Worm (Caenorhabditis elegans) whole organism, L1 larva: ENCODE measurements around the gene gln-2.

ENCODE experiments used
- C04F5.9 ChIP-seq: sonication (generic microtip); optimal IDR thresholded peaks from 2 replicates; lab custom pipeline; 2016; ENCODE audit warnings: missing genetic modification characterization, missing compliant biosample characterization
- C16A3.4 ChIP-seq: fragments of 150-350 bp; optimal IDR thresholded peaks from 2 replicates; lab custom pipeline; 2014; ENCODE audit warnings: missing biosample characterization, missing genetic modification characterization
- C34B4.2 ChIP-seq: sonication (generic microtip); optimal IDR thresholded peaks from 2 replicates; lab custom pipeline; 2017; ENCODE audit warnings: mild to moderate bottlenecking, missing genetic modification characterization, missing compliant biosample characterization
- Y116A8C.19 ChIP-seq: sonication (generic microtip); optimal IDR thresholded peaks from 2 replicates; lab custom pipeline; 2016; ENCODE audit warnings: missing compliant biosample characterization, missing genetic modification characterization, borderline replicate concordance
- alr-1 ChIP-seq: fragments of 200-800 bp; sonication (Bioruptor generic); optimal IDR thresholded peaks from 2 replicates; lab custom pipeline; 2018; ENCODE audit warnings: borderline replicate concordance, mild to moderate bottlenecking, missing genetic modification characterization, missing compliant biosample characterization
- aly-2 ChIP-seq: fragments of 150-350 bp; optimal IDR thresholded peaks from 2 replicates; lab custom pipeline; 2014; ENCODE audit warnings: missing biosample characterization, missing genetic modification characterization
- blmp-1 ChIP-seq: fragments of 150-350 bp; optimal IDR thresholded peaks from 2 replicates; lab custom pipeline; 2014; ENCODE audit warnings: missing biosample characterization, missing genetic modification characterization
- ceh-63 ChIP-seq: fragments of 200-800 bp; sonication (Bioruptor generic); optimal IDR thresholded peaks from 2 replicates; lab custom pipeline; 2018; ENCODE audit warnings: mild to moderate bottlenecking, missing genetic modification characterization, missing compliant biosample characterization
- ceh-88 ChIP-seq: fragments of 200-800 bp; sonication (Bioruptor generic); IDR thresholded peaks from 2 replicates; pipeline ENCODE4 v1.3.6; 2022; ENCODE audit warnings: missing genetic modification characterization, missing compliant biosample characterization
- ceh-90 ChIP-seq: sonication (generic microtip); optimal IDR thresholded peaks from 2 replicates; lab custom pipeline; 2016; ENCODE audit warnings: missing genetic modification characterization, missing compliant biosample characterization
- dsc-1 ChIP-seq: sonication (generic microtip); optimal IDR thresholded peaks from 2 replicates; lab custom pipeline; 2016; ENCODE audit warnings: mild to moderate bottlenecking, missing genetic modification characterization, missing compliant biosample characterization
- efl-3 ChIP-seq: fragments of 200-800 bp; sonication (Bioruptor generic); optimal IDR thresholded peaks from 2 replicates; lab custom pipeline; 2018; ENCODE audit warnings: mild to moderate bottlenecking, missing genetic modification characterization, missing compliant biosample characterization
- elt-3 ChIP-seq, 6 experiments: fragments of 150-350 bp in 1 of 6; sonication (generic microtip); optimal IDR thresholded peaks; 2 replicates each; lab custom pipeline; 2017 to 2018; ENCODE audit warnings: missing biosample characterization in 6 of 6, missing genetic modification characterization in 6 of 6, inconsistent platforms in 1 of 6
- ets-5 ChIP-seq: fragments of 200-800 bp; sonication (Bioruptor generic); IDR thresholded peaks from 2 replicates; pipeline ENCODE4 v1.3.6; 2022; ENCODE audit warnings: missing genetic modification characterization, missing compliant biosample characterization
- fkh-4 ChIP-seq: sonication (generic microtip); optimal IDR thresholded peaks from 2 replicates; lab custom pipeline; 2016; ENCODE audit warnings: missing compliant biosample characterization, missing genetic modification characterization, borderline replicate concordance
- fos-1 ChIP-seq: fragments of 150-350 bp; optimal IDR thresholded peaks from 2 replicates; lab custom pipeline; 2014; ENCODE audit warnings: missing biosample characterization, missing genetic modification characterization
- grh-1 ChIP-seq: fragments of 200-800 bp; sonication (Bioruptor generic); IDR thresholded peaks from 2 replicates; pipeline ENCODE4 v1.3.6; 2022; ENCODE audit warnings: missing genetic modification reagents, missing genetic modification characterization, missing compliant biosample characterization
- hlh-4 ChIP-seq: sonication (generic microtip); optimal IDR thresholded peaks from 2 replicates; lab custom pipeline; 2016; ENCODE audit warnings: mild to moderate bottlenecking, missing genetic modification characterization, missing compliant biosample characterization
- hpl-2 ChIP-seq: fragments of 150-350 bp; optimal IDR thresholded peaks from 2 replicates; lab custom pipeline; 2014; ENCODE audit warnings: missing biosample characterization, missing genetic modification reagents, missing genetic modification characterization
- lin-13 ChIP-seq: fragments of 150-350 bp; optimal IDR thresholded peaks from 2 replicates; lab custom pipeline; 2014; ENCODE audit warnings: missing biosample characterization, missing genetic modification reagents, missing genetic modification characterization
- lin-39 ChIP-seq: fragments of 150-350 bp; optimal IDR thresholded peaks from 2 replicates; lab custom pipeline; 2014; ENCODE audit warnings: missing biosample characterization, missing genetic modification reagents, missing genetic modification characterization
- mab-9 ChIP-seq: fragments of 200-800 bp; sonication (Bioruptor generic); IDR thresholded peaks from 2 replicates; pipeline ENCODE4 v1.3.6; 2022; ENCODE audit warnings: missing genetic modification reagents, missing genetic modification characterization, missing compliant biosample characterization
- nhr-12 ChIP-seq: sonication (generic microtip); optimal IDR thresholded peaks from 2 replicates; lab custom pipeline; 2017; ENCODE audit warnings: missing biosample characterization, missing genetic modification characterization
- nhr-47 ChIP-seq: sonication (generic microtip); optimal IDR thresholded peaks from 2 replicates; lab custom pipeline; 2016; ENCODE audit warnings: mild to moderate bottlenecking, missing genetic modification characterization, moderate library complexity, missing compliant biosample characterization
- nhr-71 ChIP-seq: sonication (generic microtip); optimal IDR thresholded peaks from 2 replicates; lab custom pipeline; 2016; ENCODE audit warnings: mild to moderate bottlenecking, missing genetic modification characterization, moderate library complexity, missing compliant biosample characterization
- nhr-84 ChIP-seq: sonication (generic microtip); optimal IDR thresholded peaks from 2 replicates; lab custom pipeline; 2017; ENCODE audit warnings: missing biosample characterization, missing genetic modification characterization
- nhr-85 ChIP-seq: sonication (generic microtip); peaks from one replicate; lab custom pipeline; 2016; ENCODE audit warnings: missing genetic modification characterization, inconsistent platforms, missing compliant biosample characterization
- nhr-90 ChIP-seq: sonication (generic microtip); optimal IDR thresholded peaks from 2 replicates; lab custom pipeline; 2016; ENCODE audit warnings: mild to moderate bottlenecking, missing genetic modification characterization, missing compliant biosample characterization; ENCODE audit not compliant: poor library complexity
- pax-3 ChIP-seq: fragments of 200-800 bp; sonication (Bioruptor generic); optimal IDR thresholded peaks from 2 replicates; lab custom pipeline; 2018; ENCODE audit warnings: mild to moderate bottlenecking, missing genetic modification characterization, moderate library complexity, missing compliant biosample characterization
- skn-1 ChIP-seq: fragments of 150-350 bp; optimal IDR thresholded peaks from 2 replicates; lab custom pipeline; 2014; ENCODE audit warnings: missing biosample characterization, missing genetic modification characterization
- sup-37 ChIP-seq: fragments of 200-800 bp; sonication (Bioruptor generic); optimal IDR thresholded peaks from 2 replicates; lab custom pipeline; 2018; ENCODE audit warnings: mild to moderate bottlenecking, missing genetic modification characterization, missing compliant biosample characterization
- swsn-7 ChIP-seq: sonication (generic microtip); optimal IDR thresholded peaks from 2 replicates; lab custom pipeline; 2016; ENCODE audit warnings: missing genetic modification characterization, missing compliant biosample characterization
- tbx-2 ChIP-seq: sonication (generic microtip); optimal IDR thresholded peaks from 2 replicates; lab custom pipeline; 2016; ENCODE audit warnings: missing genetic modification characterization, missing compliant biosample characterization
- tlp-1 ChIP-seq: fragments of 150-350 bp; optimal IDR thresholded peaks from 2 replicates; lab custom pipeline; 2014; ENCODE audit warnings: missing biosample characterization, missing genetic modification characterization
- unc-30 ChIP-seq: sonication (generic microtip); optimal IDR thresholded peaks from 2 replicates; lab custom pipeline; 2017; ENCODE audit warnings: missing biosample characterization, missing genetic modification characterization
- vab-15 ChIP-seq: sonication (generic microtip); optimal IDR thresholded peaks from 2 replicates; lab custom pipeline; 2017; ENCODE audit warnings: missing genotype, mild to moderate bottlenecking, missing genetic modification characterization, missing compliant biosample characterization
- xbp-1 ChIP-seq: sonication (generic microtip); optimal IDR thresholded peaks from 2 replicates; lab custom pipeline; 2016; ENCODE audit warnings: missing genetic modification characterization, missing compliant biosample characterization
- zag-1 ChIP-seq: fragments of 150-350 bp; optimal IDR thresholded peaks from 2 replicates; lab custom pipeline; 2014; ENCODE audit warnings: missing biosample characterization, missing genetic modification characterization
- zip-4 ChIP-seq: fragments of 200-800 bp; sonication (Bioruptor generic); optimal IDR thresholded peaks from 2 replicates; lab custom pipeline; 2018; ENCODE audit warnings: mild to moderate bottlenecking, missing genetic modification characterization, moderate library complexity, missing compliant biosample characterization
- ztf-4 ChIP-seq: fragments of 150-350 bp; optimal IDR thresholded peaks from 2 replicates; lab custom pipeline; 2014; ENCODE audit warnings: missing biosample characterization, missing genetic modification characterization

Gene gln-2

DNA sequence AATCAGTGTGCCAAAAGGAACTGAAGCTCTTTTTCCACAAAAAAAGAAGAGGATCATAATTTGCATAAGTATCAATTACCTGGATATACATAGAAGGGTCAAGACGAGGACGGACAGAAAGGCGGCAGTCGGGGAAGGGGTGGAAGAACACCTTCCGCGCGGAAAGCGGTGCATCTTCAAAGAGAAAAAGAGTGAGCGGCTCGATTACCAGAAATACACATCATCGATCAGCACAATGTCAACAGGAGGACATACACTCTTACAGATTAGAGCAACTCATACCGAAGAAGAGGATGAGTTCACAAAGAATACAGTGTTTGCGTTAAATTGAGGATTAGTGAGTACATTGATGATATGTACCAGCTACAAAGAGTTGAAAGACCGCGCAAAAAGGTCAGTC is 24.7 kb upstream of the gln-2 start:
- TF ChIP-seq nhr-85: no peak
- TF ChIP-seq ceh-88 (GFP tag; lab: Robert Waterston, UW): no peak
- no peak for TF ChIP-seq hpl-2 (GFP tag; lab: Kevin White, UChicago)
- no peak for TF ChIP-seq unc-30 (tag; lab: Kevin White, UChicago)
- TF ChIP-seq nhr-90 (tag; lab: Kevin White, UChicago): no peak
- no peak for TF ChIP-seq sup-37 (GFP tag; lab: Kevin White, UChicago)
- TF ChIP-seq lin-39: no peak
- no peak for TF ChIP-seq pax-3 (tag; lab: Kevin White, UChicago)
- TF ChIP-seq efl-3 (GFP tag; lab: Kevin White, UChicago): no peak
- TF ChIP-seq dsc-1 (tag; lab: Kevin White, UChicago): no peak
- TF ChIP-seq, all 84 proteins: peak for 0

DNA sequence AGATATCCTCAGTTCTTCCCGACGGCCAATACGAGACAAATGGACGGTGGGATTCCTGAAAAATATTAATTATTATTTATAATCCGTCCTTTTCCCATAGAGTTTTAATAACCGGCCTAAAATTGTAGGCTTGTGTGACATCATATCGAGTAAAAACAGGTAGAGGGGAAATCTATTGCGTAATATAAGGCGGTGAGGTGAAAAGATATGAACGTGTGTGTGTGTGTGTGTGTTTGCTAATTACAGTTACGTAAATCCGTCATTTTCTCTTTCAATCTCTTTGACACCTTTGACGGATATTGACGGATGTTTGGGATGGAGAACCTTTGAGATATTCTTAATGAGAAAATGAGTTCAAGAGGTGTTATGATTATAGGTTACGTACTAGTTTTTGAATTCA is 20.8 kb upstream of the gln-2 start:
- TF ChIP-seq pax-3 (tag; lab: Kevin White, UChicago) (no peak), blmp-1 (peak; percentile 39), lin-39 (no peak), zag-1 (tag; lab: Kevin White, UChicago) (no peak)

DNA sequence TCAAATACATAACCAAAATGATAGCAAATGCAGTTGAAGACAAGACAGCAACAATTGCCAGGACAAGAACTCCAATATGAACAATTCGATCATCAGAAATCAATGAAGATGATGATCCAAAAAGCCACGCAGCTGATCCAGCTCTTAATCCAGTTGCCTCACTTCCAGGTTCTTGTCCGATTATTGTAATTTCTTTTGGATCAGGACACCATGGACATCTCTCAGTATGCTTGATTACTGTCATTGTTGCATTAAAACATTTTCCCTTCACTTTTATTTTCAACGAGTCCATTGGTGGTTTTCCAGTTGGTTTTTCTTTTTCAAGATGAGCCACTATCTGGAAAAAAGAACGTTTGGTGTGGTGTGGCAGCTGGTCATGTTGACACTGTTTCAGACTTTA is 19.8 kb upstream of the gln-2 start:
- no peak for TF ChIP-seq tbx-2 (tag; lab: Kevin White, UChicago)
- TF ChIP-seq tlp-1 (tag; lab: Kevin White, UChicago): no peak
- TF ChIP-seq fkh-4: no peak
- TF ChIP-seq skn-1 (tag; lab: Kevin White, UChicago): no peak
- no peak for TF ChIP-seq pax-3 (tag; lab: Kevin White, UChicago)
- no peak for TF ChIP-seq nhr-84 (tag; lab: Kevin White, UChicago)
- TF ChIP-seq swsn-7 (tag; lab: Kevin White, UChicago): no peak
- no peak for TF ChIP-seq nhr-47 (tag; lab: Kevin White, UChicago)
- no peak for TF ChIP-seq alr-1
- TF ChIP-seq C16A3.4 (tag; lab: Kevin White, UChicago): no peak
- no peak for TF ChIP-seq mab-9 (GFP tag; lab: Robert Waterston, UW)
- no peak for TF ChIP-seq ceh-90 (tag; lab: Kevin White, UChicago)
- TF ChIP-seq elt-3 (tag; optimal IDR thresholded peaks at IDR 0.05; lab: Kevin White, UChicago): no peak
- TF ChIP-seq aly-2 (tag; lab: Kevin White, UChicago): no peak
- no peak for TF ChIP-seq Y116A8C.19
- TF ChIP-seq ztf-4 (tag; lab: Kevin White, UChicago): no peak
- no peak for TF ChIP-seq C34B4.2 (tag; lab: Kevin White, UChicago)
- no peak for TF ChIP-seq C04F5.9
- TF ChIP-seq nhr-71 (tag; lab: Kevin White, UChicago): no peak
- no peak for TF ChIP-seq blmp-1
- TF ChIP-seq, all 84 proteins: peak for 0

DNA sequence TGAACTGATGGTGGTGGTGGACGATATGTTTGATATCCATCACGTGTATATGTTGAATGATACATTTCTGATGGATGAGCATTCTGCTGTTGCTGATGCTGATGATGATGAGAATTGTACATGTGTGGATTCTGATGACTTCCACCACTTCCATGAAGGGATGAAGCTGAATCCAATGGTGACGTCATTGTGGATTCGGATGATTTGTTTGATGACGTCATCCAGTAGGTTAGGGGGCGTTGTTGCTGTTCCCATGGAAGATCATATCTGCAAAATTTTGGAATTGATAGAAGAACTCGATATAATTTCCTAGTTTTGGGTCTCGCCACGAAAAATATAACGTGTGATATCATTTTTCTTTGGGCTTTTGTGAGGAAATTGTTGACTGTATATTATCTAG is 18.8 kb upstream of the gln-2 start:
- TF ChIP-seq fos-1 (tag; lab: Kevin White, UChicago) (no peak), efl-3 (GFP tag; lab: Kevin White, UChicago) (no peak), ceh-63 (no peak), C34B4.2 (tag; lab: Kevin White, UChicago) (no peak), lin-13 (no peak), grh-1 (GFP tag; lab: Robert Waterston, UW) (no peak), xbp-1 (tag; lab: Kevin White, UChicago) (no peak), zip-4 (GFP tag; lab: Kevin White, UChicago) (no peak), nhr-47 (tag; lab: Kevin White, UChicago) (no peak), aly-2 (tag; lab: Kevin White, UChicago) (no peak), dsc-1 (tag; lab: Kevin White, UChicago) (no peak), lin-39 (no peak), nhr-12 (tag; lab: Kevin White, UChicago) (no peak), unc-30 (tag; lab: Kevin White, UChicago) (no peak), hlh-4 (tag; lab: Kevin White, UChicago) (no peak), vab-15 (tag; lab: Kevin White, UChicago) (no peak), ets-5 (GFP tag; lab: Robert Waterston, UW) (no peak)
- TF ChIP-seq, all 84 proteins: peak for 0
